Fruit fly (Drosophila melanogaster): ENCODE results near the gene Fur1.

The Fur1 gene

dm6 chr3R:25490375-25490774 lies 17.5 kb upstream of the Fur1 start (continued):
- no peak for TF ChIP-seq CG15696 (tag; optimal IDR thresholded peaks at IDR 0.05)
- no peak for TF ChIP-seq fu2 (GFP tag; optimal IDR thresholded peaks at IDR 0.05)
- no peak; the same call in 1 of the 2 replicates for TF ChIP-seq vvl (GFP tag; IDR thresholded peaks at IDR 0.05)
- no peak for TF ChIP-seq CG31388 (GFP tag; optimal IDR thresholded peaks at IDR 0.05)
- TF ChIP-seq lmd (GFP tag; IDR thresholded peaks at IDR 0.05): peak; percentile 34; the same call in 1 of the 2 replicates
- TF ChIP-seq emc (GFP tag; optimal IDR thresholded peaks at IDR 0.05): no peak
- no peak for TF ChIP-seq Sin3A (optimal IDR thresholded peaks at IDR 0.05)
- TF ChIP-seq CG33557 (GFP tag; optimal IDR thresholded peaks at IDR 0.05): no peak
- no peak for TF ChIP-seq CG11247 (GFP tag; IDR thresholded peaks at IDR 0.05)
- peak; percentile 29; the same call in 1 of the 3 replicates for TF ChIP-seq ken (GFP tag; IDR thresholded peaks at IDR 0.05)
- TF ChIP-seq CG7357 (GFP tag; IDR thresholded peaks at IDR 0.05): no peak
- TF ChIP-seq CG15479 (GFP tag; optimal IDR thresholded peaks at IDR 0.05): no peak
- no peak for TF ChIP-seq Ets65A (GFP tag)
- no peak for TF ChIP-seq rib (GFP tag; IDR thresholded peaks at IDR 0.05)
- no peak for TF ChIP-seq gt (GFP tag; IDR thresholded peaks at IDR 0.05)
- TF ChIP-seq dysf (GFP tag; IDR thresholded peaks at IDR 0.05): no peak
- TF ChIP-seq grau (tag; optimal IDR thresholded peaks at IDR 0.05): no peak
- no peak for TF ChIP-seq CG8924 (tag; optimal IDR thresholded peaks at IDR 0.05)
- TF ChIP-seq NFAT (GFP tag; IDR thresholded peaks at IDR 0.05): no peak
- TF ChIP-seq CG17361 (GFP tag; IDR thresholded peaks at IDR 0.05): no peak
- no peak for TF ChIP-seq CG6683 (GFP tag; optimal IDR thresholded peaks at IDR 0.05)
- no peak for TF ChIP-seq gem (tag; optimal IDR thresholded peaks at IDR 0.05)
- TF ChIP-seq CG7372 (GFP tag; IDR thresholded peaks at IDR 0.05): no peak
- TF ChIP-seq CG3847 (GFP tag; IDR thresholded peaks at IDR 0.05): no peak
- peak; percentile 40 for TF ChIP-seq unpg (GFP tag; optimal IDR thresholded peaks at IDR 0.05)
- TF ChIP-seq MESR4 (GFP tag; optimal IDR thresholded peaks at IDR 0.05): no peak
- no peak for TF ChIP-seq corto (GFP tag; optimal IDR thresholded peaks at IDR 0.05)
- no peak for TF ChIP-seq Oaz (GFP tag; IDR thresholded peaks at IDR 0.05)
- TF ChIP-seq jigr1 (GFP tag; IDR thresholded peaks at IDR 0.05): no peak
- no peak for TF ChIP-seq CG8478 (optimal IDR thresholded peaks at IDR 0.05)
- TF ChIP-seq Stat92E (GFP tag; optimal IDR thresholded peaks at IDR 0.05): no peak
- TF ChIP-seq H15 (GFP tag; IDR thresholded peaks at IDR 0.05): no peak
- TF ChIP-seq CG1233 (GFP tag; optimal IDR thresholded peaks at IDR 0.05): no peak
- TF ChIP-seq hbn (GFP tag; IDR thresholded peaks at IDR 0.05; ENCODE audit: partially characterized antibody): no peak
- no peak for TF ChIP-seq Vsx1 (GFP tag; optimal IDR thresholded peaks at IDR 0.05)
- no peak for TF ChIP-seq shn (GFP tag; optimal IDR thresholded peaks at IDR 0.05)
- TF ChIP-seq CG3163 (GFP tag; optimal IDR thresholded peaks at IDR 0.05): no peak
- no peak for TF ChIP-seq crp (GFP tag; optimal IDR thresholded peaks at IDR 0.05)
- TF ChIP-seq gce (GFP tag; IDR thresholded peaks at IDR 0.05): no peak
- no peak for TF ChIP-seq CG3281 (GFP tag; optimal IDR thresholded peaks at IDR 0.05)
- no peak for TF ChIP-seq Lhr (GFP tag; optimal IDR thresholded peaks at IDR 0.05)
- no peak for TF ChIP-seq CG13123 (GFP tag; optimal IDR thresholded peaks at IDR 0.05)
- TF ChIP-seq Sry-δ (GFP tag; optimal IDR thresholded peaks at IDR 0.05): no peak
- no peak for TF ChIP-seq zen2 (GFP tag; IDR thresholded peaks at IDR 0.05; ENCODE audit: partially characterized antibody)
- TF ChIP-seq CG6791 (GFP tag; IDR thresholded peaks at IDR 0.05; ENCODE audit: partially characterized antibody): no peak
- TF ChIP-seq CG18476 (GFP tag; optimal IDR thresholded peaks at IDR 0.05): no peak
- no peak for TF ChIP-seq CG1529 (GFP tag; optimal IDR thresholded peaks at IDR 0.05)
- no peak for TF ChIP-seq CG12391 (tag; optimal IDR thresholded peaks at IDR 0.05)
- TF ChIP-seq ems (GFP tag; optimal IDR thresholded peaks at IDR 0.05): no peak
- no peak for TF ChIP-seq dmrt11E (tag; optimal IDR thresholded peaks at IDR 0.05)
- no peak for TF ChIP-seq ftz-f1 (GFP tag; optimal IDR thresholded peaks at IDR 0.05)
- no peak for TF ChIP-seq CG31441 (GFP tag; IDR thresholded peaks at IDR 0.05)
- TF ChIP-seq CG11085 (GFP tag; IDR thresholded peaks at IDR 0.05): no peak
